Worm (Caenorhabditis elegans) whole organism, L1 larva: ENCODE results near the gene F56D2.2.

Source experiments
- C04F5.9 ChIP-seq: sonication (generic microtip); optimal IDR thresholded peaks from 2 replicates; lab custom pipeline; 2016; ENCODE audit warnings: missing genetic modification characterization, missing compliant biosample characterization
- F16B12.6 ChIP-seq: fragments of 150-350 bp; optimal IDR thresholded peaks from 2 replicates; lab custom pipeline; 2014; ENCODE audit warnings: missing biosample characterization, missing genetic modification characterization
- aha-1 ChIP-seq: fragments of 150-350 bp; optimal IDR thresholded peaks from 2 replicates; lab custom pipeline; 2014; ENCODE audit warnings: missing biosample characterization, missing genetic modification characterization
- ama-1 ChIP-seq: fragments of 150-350 bp; optimal IDR thresholded peaks from 2 replicates; lab custom pipeline; 2014
- ceh-63 ChIP-seq: fragments of 200-800 bp; sonication (Bioruptor generic); optimal IDR thresholded peaks from 2 replicates; lab custom pipeline; 2018; ENCODE audit warnings: mild to moderate bottlenecking, missing genetic modification characterization, missing compliant biosample characterization
- ceh-88 ChIP-seq: fragments of 200-800 bp; sonication (Bioruptor generic); IDR thresholded peaks from 2 replicates; pipeline ENCODE4 v1.3.6; 2022; ENCODE audit warnings: missing genetic modification characterization, missing compliant biosample characterization
- dsc-1 ChIP-seq: sonication (generic microtip); optimal IDR thresholded peaks from 2 replicates; lab custom pipeline; 2016; ENCODE audit warnings: mild to moderate bottlenecking, missing genetic modification characterization, missing compliant biosample characterization
- efl-1 ChIP-seq, 4 experiments: fragments of 150-350 bp; optimal IDR thresholded peaks in 3 of 4; peaks in 1 of 4; 1 replicate in 1 of 4; 2 replicates in 3 of 4; lab custom pipeline; 2014; ENCODE audit warnings: missing biosample characterization in 2 of 4, missing genetic modification characterization in 2 of 4, missing genetic modification reagents in 2 of 4
- efl-3 ChIP-seq: fragments of 200-800 bp; sonication (Bioruptor generic); optimal IDR thresholded peaks from 2 replicates; lab custom pipeline; 2018; ENCODE audit warnings: mild to moderate bottlenecking, missing genetic modification characterization, missing compliant biosample characterization
- elt-2 ChIP-seq: sonication (generic microtip); optimal IDR thresholded peaks from 2 replicates; lab custom pipeline; 2016; ENCODE audit warnings: missing genetic modification characterization, mild to moderate bottlenecking, inconsistent platforms, missing compliant biosample characterization, missing genetic modification reagents
- fkh-10 ChIP-seq: sonication (generic microtip); optimal IDR thresholded peaks from 2 replicates; lab custom pipeline; 2017; ENCODE audit warnings: missing biosample characterization, missing genetic modification reagents, missing genetic modification characterization
- fkh-4 ChIP-seq: sonication (generic microtip); optimal IDR thresholded peaks from 2 replicates; lab custom pipeline; 2016; ENCODE audit warnings: missing compliant biosample characterization, missing genetic modification characterization, borderline replicate concordance
- grh-1 ChIP-seq: fragments of 200-800 bp; sonication (Bioruptor generic); IDR thresholded peaks from 2 replicates; pipeline ENCODE4 v1.3.6; 2022; ENCODE audit warnings: missing genetic modification reagents, missing genetic modification characterization, missing compliant biosample characterization
- hlh-17 ChIP-seq: fragments of 200-800 bp; sonication (Bioruptor generic); optimal IDR thresholded peaks from 2 replicates; lab custom pipeline; 2018; ENCODE audit warnings: missing genetic modification characterization, mild to moderate bottlenecking, missing compliant biosample characterization, moderate library complexity, borderline replicate concordance
- hpl-2 ChIP-seq: fragments of 150-350 bp; optimal IDR thresholded peaks from 2 replicates; lab custom pipeline; 2014; ENCODE audit warnings: missing biosample characterization, missing genetic modification reagents, missing genetic modification characterization
- lin-13 ChIP-seq: fragments of 150-350 bp; optimal IDR thresholded peaks from 2 replicates; lab custom pipeline; 2014; ENCODE audit warnings: missing biosample characterization, missing genetic modification reagents, missing genetic modification characterization
- lin-14 ChIP-seq: fragments of 200-800 bp; sonication (Bioruptor generic); optimal IDR thresholded peaks from 2 replicates; lab custom pipeline; 2018; ENCODE audit warnings: mild to moderate bottlenecking, missing genetic modification characterization, moderate library complexity, missing compliant biosample characterization
- lin-39 ChIP-seq: fragments of 150-350 bp; optimal IDR thresholded peaks from 2 replicates; lab custom pipeline; 2014; ENCODE audit warnings: missing biosample characterization, missing genetic modification reagents, missing genetic modification characterization
- lsy-2 ChIP-seq, 2 experiments: fragments of 150-350 bp; optimal IDR thresholded peaks; 2 replicates each; lab custom pipeline; 2014; ENCODE audit warnings: missing biosample characterization in 2 of 2, missing genetic modification characterization in 2 of 2
- mep-1 ChIP-seq: fragments of 150-350 bp; optimal IDR thresholded peaks from 2 replicates; lab custom pipeline; 2014; ENCODE audit warnings: missing biosample characterization, missing genetic modification characterization
- nhr-11 ChIP-seq: fragments of 150-350 bp; optimal IDR thresholded peaks from 2 replicates; lab custom pipeline; 2014; ENCODE audit warnings: missing biosample characterization, missing genetic modification characterization
- nhr-19 ChIP-seq: fragments of 200-800 bp; sonication (Bioruptor generic); conservative IDR thresholded peaks from 2 replicates; pipeline ENCODE4 v1.3.6; 2022; ENCODE audit warnings: missing genetic modification characterization, missing compliant biosample characterization
- nhr-20 ChIP-seq: sonication (generic microtip); optimal IDR thresholded peaks from 2 replicates; lab custom pipeline; 2016; ENCODE audit warnings: mild to moderate bottlenecking, missing genetic modification characterization, missing compliant biosample characterization
- nhr-237 ChIP-seq: fragments of 150-350 bp; optimal IDR thresholded peaks from 2 replicates; lab custom pipeline; 2014; ENCODE audit warnings: missing biosample characterization, missing genetic modification characterization
- nhr-28 ChIP-seq: fragments of 150-350 bp; optimal IDR thresholded peaks from 2 replicates; lab custom pipeline; 2014; ENCODE audit warnings: missing biosample characterization, missing genetic modification characterization
- nhr-71 ChIP-seq: sonication (generic microtip); optimal IDR thresholded peaks from 2 replicates; lab custom pipeline; 2016; ENCODE audit warnings: mild to moderate bottlenecking, missing genetic modification characterization, moderate library complexity, missing compliant biosample characterization
- nhr-77 ChIP-seq: fragments of 150-350 bp; optimal IDR thresholded peaks from 2 replicates; lab custom pipeline; 2014; ENCODE audit warnings: missing biosample characterization, missing genetic modification characterization
- nhr-84 ChIP-seq: sonication (generic microtip); optimal IDR thresholded peaks from 2 replicates; lab custom pipeline; 2017; ENCODE audit warnings: missing biosample characterization, missing genetic modification characterization
- nhr-85 ChIP-seq: sonication (generic microtip); peaks from one replicate; lab custom pipeline; 2016; ENCODE audit warnings: missing genetic modification characterization, inconsistent platforms, missing compliant biosample characterization
- nhr-90 ChIP-seq: sonication (generic microtip); optimal IDR thresholded peaks from 2 replicates; lab custom pipeline; 2016; ENCODE audit warnings: mild to moderate bottlenecking, missing genetic modification characterization, missing compliant biosample characterization; ENCODE audit not compliant: poor library complexity
- pag-3 ChIP-seq: sonication (generic microtip); optimal IDR thresholded peaks from 2 replicates; lab custom pipeline; 2017; ENCODE audit warnings: missing genetic modification characterization, mild to moderate bottlenecking, missing compliant biosample characterization, antibody characterized with exemption, borderline replicate concordance; ENCODE audit not compliant: insufficient read depth
- pqm-1 ChIP-seq: sonication (generic microtip); optimal IDR thresholded peaks from 3 replicates; lab custom pipeline; 2017; ENCODE audit warnings: missing biosample characterization, missing genetic modification characterization
- rnt-1 ChIP-seq: sonication (generic microtip); optimal IDR thresholded peaks from 2 replicates; lab custom pipeline; 2016; ENCODE audit warnings: mild to moderate bottlenecking, missing genetic modification characterization, moderate library complexity, missing compliant biosample characterization
- snu-23 ChIP-seq: sonication (generic microtip); optimal IDR thresholded peaks from 2 replicates; lab custom pipeline; 2016; ENCODE audit warnings: missing genetic modification characterization, missing compliant biosample characterization
- tbx-2 ChIP-seq: sonication (generic microtip); optimal IDR thresholded peaks from 2 replicates; lab custom pipeline; 2016; ENCODE audit warnings: missing genetic modification characterization, missing compliant biosample characterization
- unc-130 ChIP-seq: fragments of 150-350 bp; optimal IDR thresholded peaks from 2 replicates; lab custom pipeline; 2017; ENCODE audit warnings: missing biosample characterization, missing genetic modification characterization, inconsistent platforms
- unc-30 ChIP-seq: sonication (generic microtip); optimal IDR thresholded peaks from 2 replicates; lab custom pipeline; 2017; ENCODE audit warnings: missing biosample characterization, missing genetic modification characterization
- unc-86 ChIP-seq: sonication (generic microtip); optimal IDR thresholded peaks from 2 replicates; lab custom pipeline; 2016; ENCODE audit warnings: missing genetic modification characterization, missing compliant biosample characterization
- vab-15 ChIP-seq: sonication (generic microtip); optimal IDR thresholded peaks from 2 replicates; lab custom pipeline; 2017; ENCODE audit warnings: missing genotype, mild to moderate bottlenecking, missing genetic modification characterization, missing compliant biosample characterization
- xbp-1 ChIP-seq: sonication (generic microtip); optimal IDR thresholded peaks from 2 replicates; lab custom pipeline; 2016; ENCODE audit warnings: missing genetic modification characterization, missing compliant biosample characterization
- zip-4 ChIP-seq: fragments of 200-800 bp; sonication (Bioruptor generic); optimal IDR thresholded peaks from 2 replicates; lab custom pipeline; 2018; ENCODE audit warnings: mild to moderate bottlenecking, missing genetic modification characterization, moderate library complexity, missing compliant biosample characterization

The F56D2.2 gene

DNA sequence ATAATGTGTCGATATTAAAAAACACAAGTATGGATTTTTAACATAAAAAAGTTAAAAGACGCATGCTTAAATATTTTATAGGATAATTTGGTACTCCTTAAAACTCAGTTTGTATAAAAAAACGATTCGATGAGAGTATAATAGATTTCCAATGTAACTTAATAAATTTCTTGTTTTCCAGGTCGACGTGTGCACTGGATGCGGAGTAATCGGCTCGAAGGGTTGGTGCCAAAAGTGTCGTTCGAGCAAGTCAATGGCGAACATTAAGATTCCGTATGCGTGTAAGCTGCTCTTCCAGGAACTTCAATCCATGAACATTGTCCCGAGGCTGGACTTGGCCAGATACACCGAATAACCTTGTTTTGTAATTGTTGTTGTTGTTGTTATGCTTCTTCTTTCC lies 22.7 kb upstream of the F56D2.2 start:
- TF ChIP-seq ceh-63 (GFP tag; lab: Kevin White, UChicago) (no peak), unc-86 (tag; lab: Kevin White, UChicago) (no peak), fkh-10 (no peak), vab-15 (tag; lab: Kevin White, UChicago) (no peak), mep-1 (no peak), lin-13 (GFP tag; lab: Kevin White, UChicago) (no peak), grh-1 (no peak), nhr-11 (no peak), nhr-28 (no peak), dsc-1 (no peak), pqm-1 (no peak), nhr-20 (no peak), C04F5.9 (tag; lab: Kevin White, UChicago) (no peak), pag-3 (tag; lab: Kevin White, UChicago) (no peak), hlh-17 (GFP tag; lab: Kevin White, UChicago) (no peak), ama-1 (lab: Kevin White, UChicago) (no peak), zip-4 (GFP tag; lab: Kevin White, UChicago) (no peak), hpl-2 (GFP tag; lab: Kevin White, UChicago) (no peak)

DNA sequence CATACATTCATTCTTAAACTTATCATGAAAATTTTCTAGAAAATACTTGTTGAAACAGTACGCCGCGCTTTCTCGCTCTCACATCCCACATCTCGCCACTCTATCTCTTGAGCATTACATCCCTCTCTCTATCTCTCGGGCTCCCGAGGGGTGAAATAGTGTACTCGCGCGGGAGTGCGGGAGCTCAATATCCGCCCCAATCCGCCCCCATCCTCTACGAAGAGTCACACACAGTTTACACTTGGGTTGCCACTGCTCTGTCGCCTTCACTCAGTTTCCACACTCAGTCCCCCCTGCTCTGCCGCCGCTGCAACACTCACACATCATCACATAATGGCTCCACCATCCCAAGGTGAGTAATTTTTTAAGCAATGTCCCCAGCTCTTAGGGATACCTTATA lies 22.3 kb upstream of the F56D2.2 start, which contains the start of gene mlc-3:
Gene mlc-3 (plus strand): TSS at position 227 of the 400 bp plus-strand sequence.
- TF ChIP-seq pag-3 (tag; lab: Kevin White, UChicago) (peak; percentile 56), nhr-28 (no peak), elt-2 (tag; lab: Kevin White, UChicago) (no peak), snu-23 (GFP tag; lab: Kevin White, UChicago) (peak; percentile 26), lin-14 (GFP tag; lab: Kevin White, UChicago) (peak; percentile 48), ama-1 (lab: Kevin White, UChicago) (peak; percentile 32), lsy-2 (tag; optimal IDR thresholded peaks at IDR 0.05; lab: Kevin White, UChicago) (peak in 1 of 2 experiments; percentile 32), efl-1 (optimal IDR thresholded peaks at IDR 0.05; lab: Kevin White, UChicago) (no peak), efl-1 (GFP tag; optimal IDR thresholded peaks at IDR 0.05 in 1 of 2; lab: Kevin White, UChicago) (no peak), nhr-77 (peak; percentile 16), rnt-1 (tag; lab: Kevin White, UChicago) (peak; percentile 65), nhr-19 (GFP tag; lab: Robert Waterston, UW) (peak; percentile 52), nhr-237 (no peak), nhr-71 (tag; lab: Kevin White, UChicago) (peak; percentile 52), tbx-2 (peak; percentile 3), nhr-20 (peak; percentile 40), xbp-1 (tag; lab: Kevin White, UChicago) (peak; percentile 2), lin-39 (tag; lab: Kevin White, UChicago) (no peak), F16B12.6 (tag; lab: Kevin White, UChicago) (no peak), unc-130 (no peak), dsc-1 (peak; percentile 11)

DNA sequence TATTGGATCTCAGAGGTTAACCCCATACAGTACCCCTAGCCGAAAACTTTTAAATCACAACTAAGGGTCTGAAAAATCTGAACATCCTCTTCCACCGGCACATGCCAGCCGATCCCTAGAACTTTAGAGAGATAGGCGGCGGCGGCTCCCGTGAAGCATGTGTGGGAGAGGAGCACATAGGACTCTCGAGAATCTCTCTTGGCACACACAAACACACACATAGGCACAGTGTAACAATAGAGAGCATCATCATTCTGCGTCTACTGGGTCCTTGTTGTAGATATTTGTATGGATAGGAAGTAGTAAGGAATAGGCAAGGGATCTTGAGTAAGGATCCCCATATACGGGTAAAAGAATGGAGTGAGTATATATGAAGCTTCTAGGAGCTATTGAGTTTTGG lies 21.4 kb upstream of the F56D2.2 start:
- no peak for TF ChIP-seq nhr-90 (tag; lab: Kevin White, UChicago)
- peak; percentile 33 for TF ChIP-seq nhr-71 (tag; lab: Kevin White, UChicago)
- TF ChIP-seq snu-23 (GFP tag; lab: Kevin White, UChicago): peak; percentile 1
- peak; percentile 89 for TF ChIP-seq pag-3 (tag; lab: Kevin White, UChicago)
- peak; percentile 28 for TF ChIP-seq lin-14 (GFP tag; lab: Kevin White, UChicago)
- TF ChIP-seq rnt-1 (tag; lab: Kevin White, UChicago): peak; percentile 55
- peak; percentile 26 for TF ChIP-seq dsc-1
- TF ChIP-seq nhr-19 (GFP tag; lab: Robert Waterston, UW): peak; percentile 13; the same call in 1 of the 2 replicates
- no peak for TF ChIP-seq aha-1

DNA sequence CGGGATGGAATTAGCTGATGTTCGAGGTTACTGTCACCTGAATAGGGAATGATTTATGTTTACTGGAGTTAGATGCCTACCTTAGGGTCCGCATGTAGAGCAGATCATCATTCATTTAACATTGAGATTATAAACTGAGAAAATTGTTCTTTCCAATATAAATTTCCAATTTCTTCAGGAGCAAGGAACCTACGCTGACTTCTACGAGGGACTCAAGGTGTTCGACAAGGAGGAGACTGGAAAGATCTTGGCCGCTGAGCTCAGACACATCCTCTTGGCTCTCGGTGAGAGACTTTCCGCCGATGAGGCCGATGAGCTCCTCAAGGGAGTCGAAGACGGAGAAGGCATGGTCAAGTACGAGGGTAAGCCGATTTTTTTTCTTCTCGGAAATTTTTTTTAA lies 20.6 kb upstream of the F56D2.2 start:
- no peak for TF ChIP-seq efl-3 (GFP tag; lab: Kevin White, UChicago)
- TF ChIP-seq nhr-85 (tag; lab: Kevin White, UChicago): peak; percentile 51
- TF ChIP-seq unc-30 (tag; lab: Kevin White, UChicago): no peak
- TF ChIP-seq grh-1: no peak
- no peak for TF ChIP-seq fkh-4 (tag; lab: Kevin White, UChicago)
- no peak for TF ChIP-seq nhr-84 (tag; lab: Kevin White, UChicago)
- TF ChIP-seq ceh-88 (GFP tag; lab: Robert Waterston, UW): no peak
- TF ChIP-seq nhr-90 (tag; lab: Kevin White, UChicago): no peak
